Fruit fly (Drosophila melanogaster): ENCODE measurements around the gene dj-1beta.

- TF ChIP-seq Sin3A (optimal IDR thresholded peaks at IDR 0.05) (no peak), psq (optimal IDR thresholded peaks at IDR 0.05) (no peak), insv (optimal IDR thresholded peaks at IDR 0.05) (no peak), ttk (optimal IDR thresholded peaks at IDR 0.05) (no peak)
Observed at dm6 chr3R:30849473-30850145, 42.7 kb downstream of the dj-1beta start.
